Fruit fly (Drosophila melanogaster) whole organism, embryonic: ENCODE measurements around the gene eIF3h.

ENCODE experiments used
- ATbp ChIP-seq: fragments of 200-800 bp; sonication (Bioruptor generic); optimal IDR thresholded peaks from 2 replicates; lab custom pipeline; 2017; ENCODE audit warnings: missing biosample characterization, mild to moderate bottlenecking, missing genetic modification characterization, missing genetic modification reagents
- Ada2b ChIP-seq: fragments of 200-800 bp; sonication (Bioruptor generic); IDR thresholded peaks from 2 replicates; pipeline ENCODE4 v1.3.6; 2022; ENCODE audit warnings: missing biosample characterization, missing genetic modification characterization
- CG10209 ChIP-seq: fragments of 200-800 bp; sonication (Bioruptor generic); optimal IDR thresholded peaks from 3 replicates; lab custom pipeline; 2017; ENCODE audit warnings: missing biosample characterization, mild to moderate bottlenecking, missing genetic modification characterization, missing genetic modification reagents
- CG10462 ChIP-seq: fragments of 200-800 bp; sonication (Bioruptor generic); optimal IDR thresholded peaks from 2 replicates; lab custom pipeline; 2016; ENCODE audit warnings: missing biosample characterization, missing genetic modification characterization
- CG10543 ChIP-seq: fragments of 200-800 bp; sonication (Bioruptor generic); optimal IDR thresholded peaks from 3 replicates; lab custom pipeline; 2017; ENCODE audit warnings: missing biosample characterization, mild to moderate bottlenecking, missing genetic modification characterization, moderate library complexity
- CG11093 ChIP-seq: fragments of 200-800 bp; sonication (Bioruptor generic); IDR thresholded peaks from 3 replicates; pipeline ENCODE4 v1.3.6; 2022; ENCODE audit warnings: missing biosample characterization, missing genetic modification characterization
- CG14710 ChIP-seq: fragments of 200-800 bp; sonication (Bioruptor generic); optimal IDR thresholded peaks from 3 replicates; lab custom pipeline; 2019; ENCODE audit warnings: missing biosample characterization, mild to moderate bottlenecking, missing genetic modification characterization, moderate library complexity
- CG15601 ChIP-seq: fragments of 200-800 bp; sonication (Bioruptor generic); optimal IDR thresholded peaks from 3 replicates; lab custom pipeline; 2019; ENCODE audit warnings: missing biosample characterization, mild to moderate bottlenecking, missing genetic modification characterization, moderate library complexity
- CG16779 ChIP-seq: fragments of 200-800 bp; sonication (Bioruptor generic); IDR thresholded peaks from 2 replicates; pipeline ENCODE4 v1.3.6; 2022; ENCODE audit warnings: missing biosample characterization, missing genetic modification characterization
- CG1832 ChIP-seq: fragments of 200-800 bp; sonication (Bioruptor generic); optimal IDR thresholded peaks from 2 replicates; lab custom pipeline; 2017; ENCODE audit warnings: missing biosample characterization, mild to moderate bottlenecking, missing genetic modification characterization, inconsistent platforms
- CG30431 ChIP-seq: fragments of 200-800 bp; sonication (Bioruptor generic); optimal IDR thresholded peaks from 2 replicates; lab custom pipeline; 2017; ENCODE audit warnings: missing biosample characterization, missing genetic modification characterization
- CG31224 ChIP-seq: fragments of 200-800 bp; sonication (Bioruptor generic); IDR thresholded peaks from 2 replicates; pipeline ENCODE4 v1.3.6; 2022; ENCODE audit warnings: missing biosample characterization, missing genetic modification characterization
- CG3163 ChIP-seq: fragments of 200-800 bp; sonication (Bioruptor generic); optimal IDR thresholded peaks from 3 replicates; lab custom pipeline; 2016; ENCODE audit warnings: missing biosample characterization, missing genetic modification characterization
- CG34376 ChIP-seq: fragments of 200-800 bp; sonication (Bioruptor generic); optimal IDR thresholded peaks from 2 replicates; lab custom pipeline; 2018; ENCODE audit warnings: missing biosample characterization, mild to moderate bottlenecking, missing genetic modification characterization
- CG3726 ChIP-seq: fragments of 200-800 bp; sonication (Bioruptor generic); IDR thresholded peaks from 3 replicates; pipeline ENCODE4, ENCODE4 v1.3.6; 2022; ENCODE audit warnings: missing biosample characterization, missing genetic modification characterization
- CG3847 ChIP-seq: fragments of 200-800 bp; sonication (Bioruptor generic); IDR thresholded peaks from 2 replicates; pipeline ENCODE4 v1.3.6; 2022; ENCODE audit warnings: missing biosample characterization, missing genetic modification characterization
- CG4360 ChIP-seq: fragments of 200-800 bp; sonication (Bioruptor generic); IDR thresholded peaks from 2 replicates; pipeline ENCODE4 v1.3.6; 2022; ENCODE audit warnings: missing biosample characterization, missing genetic modification characterization
- CG6689 ChIP-seq: fragments of 200-800 bp; sonication (Bioruptor generic); IDR thresholded peaks from 2 replicates; pipeline ENCODE4 v1.3.6; 2022; ENCODE audit warnings: missing biosample characterization, missing genetic modification characterization
- CG7556 ChIP-seq: fragments of 200-800 bp; sonication (Bioruptor generic); optimal IDR thresholded peaks from 2 replicates; lab custom pipeline; 2017; ENCODE audit warnings: missing biosample characterization, mild to moderate bottlenecking, missing genetic modification characterization
- CG7839 ChIP-seq: fragments of 200-800 bp; sonication (Bioruptor generic); optimal IDR thresholded peaks from 3 replicates; lab custom pipeline; 2018; ENCODE audit warnings: missing biosample characterization, mild to moderate bottlenecking, missing genetic modification characterization, moderate library complexity
- CG8478 ChIP-seq: fragments of >200 bp; optimal IDR thresholded peaks from 2 replicates; lab custom pipeline; 2018
- CG9215 ChIP-seq: fragments of 200-800 bp; sonication (Bioruptor generic); IDR thresholded peaks from 2 replicates; pipeline ENCODE4 v1.3.6; 2022; ENCODE audit warnings: missing biosample characterization, missing genetic modification characterization
- CoRest ChIP-seq: fragments of 200-800 bp; sonication (Bioruptor generic); optimal IDR thresholded peaks from 3 replicates; lab custom pipeline; 2018; ENCODE audit warnings: missing biosample characterization, mild to moderate bottlenecking, missing genetic modification characterization, moderate library complexity
- Fer1 ChIP-seq: fragments of 200-800 bp; sonication (Bioruptor generic); optimal IDR thresholded peaks from 2 replicates; lab custom pipeline; 2017; ENCODE audit warnings: missing biosample characterization, mild to moderate bottlenecking, missing genetic modification characterization
- H15 ChIP-seq: fragments of 200-800 bp; sonication (Bioruptor generic); IDR thresholded peaks from 3 replicates; pipeline ENCODE4 v1.3.6; 2022; ENCODE audit warnings: missing biosample characterization, missing genetic modification characterization
- HLH3B ChIP-seq: fragments of 200-800 bp; sonication (Bioruptor generic); IDR thresholded peaks from 2 replicates; pipeline ENCODE4 v1.3.6; 2022; ENCODE audit warnings: missing biosample characterization, missing genetic modification characterization
- MBD-R2 ChIP-seq: fragments of 200-800 bp; sonication (Bioruptor generic); IDR thresholded peaks from 2 replicates; pipeline ENCODE4 v1.3.6; 2022; ENCODE audit warnings: missing biosample characterization, missing genetic modification characterization
- NC2α ChIP-seq: fragments of 200-800 bp; sonication (Bioruptor generic); optimal IDR thresholded peaks from 2 replicates; lab custom pipeline; 2016; ENCODE audit warnings: missing biosample characterization, missing genetic modification characterization
- NFAT ChIP-seq: fragments of 200-800 bp; sonication (Bioruptor generic); IDR thresholded peaks from 2 replicates; pipeline ENCODE4 v1.3.6; 2022; ENCODE audit warnings: missing biosample characterization, missing genetic modification characterization
- PHDP ChIP-seq: fragments of 200-800 bp; sonication (Bioruptor generic); optimal IDR thresholded peaks from 3 replicates; lab custom pipeline; 2018; ENCODE audit warnings: missing biosample characterization, mild to moderate bottlenecking, missing genetic modification characterization, moderate library complexity
- Six4 ChIP-seq: fragments of 200-800 bp; sonication (Bioruptor generic); optimal IDR thresholded peaks from 2 replicates; lab custom pipeline; 2016; ENCODE audit warnings: missing biosample characterization, missing genetic modification characterization
- Tbp ChIP-seq: fragments of >200 bp; optimal IDR thresholded peaks from 2 replicates; lab custom pipeline; 2018; ENCODE audit warnings: missing biosample characterization, missing genetic modification characterization
- YL-1 ChIP-seq: fragments of 200-800 bp; sonication (Bioruptor generic); optimal IDR thresholded peaks from 3 replicates; lab custom pipeline; 2017; ENCODE audit warnings: missing biosample characterization, mild to moderate bottlenecking, missing genetic modification characterization
- ac ChIP-seq: fragments of 200-800 bp; sonication (Bioruptor generic); optimal IDR thresholded peaks from 3 replicates; lab custom pipeline; 2017; ENCODE audit warnings: missing biosample characterization, mild to moderate bottlenecking, missing genetic modification characterization
- ash1 ChIP-seq: fragments of 200-800 bp; sonication (Bioruptor generic); optimal IDR thresholded peaks from 2 replicates; lab custom pipeline; 2018; ENCODE audit warnings: missing biosample characterization, mild to moderate bottlenecking, missing genetic modification characterization
- bbx ChIP-seq: fragments of 200-800 bp; sonication (Bioruptor generic); IDR thresholded peaks from 2 replicates; pipeline ENCODE4 v1.3.6; 2022; ENCODE audit warnings: missing biosample characterization, missing genetic modification characterization; ENCODE audit not compliant: partially characterized antibody
- croc ChIP-seq: fragments of 200-800 bp; sonication (Bioruptor generic); conservative IDR thresholded peaks from 3 replicates; pipeline ENCODE4 v1.3.6; 2022; ENCODE audit warnings: missing biosample characterization, missing genetic modification characterization
- cwo ChIP-seq: fragments of 200-800 bp; sonication (Bioruptor generic); optimal IDR thresholded peaks from 3 replicates; lab custom pipeline; 2017; ENCODE audit warnings: missing biosample characterization, missing genetic modification characterization, mild to moderate bottlenecking, moderate library complexity, missing genetic modification reagents
- dmrt99B ChIP-seq: fragments of 200-800 bp; sonication (Bioruptor generic); optimal IDR thresholded peaks from 2 replicates; lab custom pipeline; 2018; ENCODE audit warnings: missing biosample characterization, mild to moderate bottlenecking, missing genetic modification characterization, moderate library complexity
- dysf ChIP-seq: fragments of 200-800 bp; sonication (Bioruptor generic); IDR thresholded peaks from 3 replicates; pipeline ENCODE4 v1.3.6; 2022; ENCODE audit warnings: missing biosample characterization, missing genetic modification characterization
- fd64A ChIP-seq: fragments of 200-800 bp; sonication (Bioruptor generic); optimal IDR thresholded peaks from 3 replicates; lab custom pipeline; 2018; ENCODE audit warnings: missing biosample characterization, mild to moderate bottlenecking, missing genetic modification characterization
- fd96Cb ChIP-seq: fragments of 200-800 bp; sonication (Bioruptor generic); optimal IDR thresholded peaks from 2 replicates; lab custom pipeline; 2018; ENCODE audit warnings: missing biosample characterization, mild to moderate bottlenecking, missing genetic modification characterization, moderate library complexity
- fu2 ChIP-seq: fragments of 200-800 bp; sonication (Bioruptor generic); optimal IDR thresholded peaks from 2 replicates; lab custom pipeline; 2016; ENCODE audit warnings: missing biosample characterization, missing genetic modification characterization
- jumu ChIP-seq: fragments of 200-800 bp; sonication (Bioruptor generic); optimal IDR thresholded peaks from 3 replicates; lab custom pipeline; 2016; ENCODE audit warnings: missing biosample characterization, missing genetic modification characterization
- lab ChIP-seq: fragments of 200-800 bp; sonication (Bioruptor generic); optimal IDR thresholded peaks from 3 replicates; lab custom pipeline; 2017; ENCODE audit warnings: missing biosample characterization, missing genetic modification characterization, mild to moderate bottlenecking, moderate library complexity, missing genetic modification reagents
- mirr ChIP-seq: fragments of 200-800 bp; sonication (Bioruptor generic); optimal IDR thresholded peaks from 3 replicates; lab custom pipeline; 2018; ENCODE audit warnings: missing biosample characterization, mild to moderate bottlenecking, missing genetic modification characterization
- p53 ChIP-seq: fragments of 200-800 bp; sonication (Bioruptor generic); optimal IDR thresholded peaks from 2 replicates; lab custom pipeline; 2016; ENCODE audit warnings: missing biosample characterization, missing genetic modification characterization
- scrt ChIP-seq: fragments of 200-800 bp; sonication (Bioruptor generic); optimal IDR thresholded peaks from 2 replicates; lab custom pipeline; 2018; ENCODE audit warnings: missing biosample characterization, mild to moderate bottlenecking, missing genetic modification characterization, moderate library complexity
- slou ChIP-seq: fragments of 200-800 bp; sonication (Bioruptor generic); optimal IDR thresholded peaks from 3 replicates; lab custom pipeline; 2016; ENCODE audit warnings: missing biosample characterization, missing genetic modification characterization

The eIF3h gene

dm6 chr2L:5062799-5063404, 10.0 kb upstream of the eIF3h start (continued):
- no peak for TF ChIP-seq CG31224 (GFP tag; lab: Robert Waterston, UW)
- TF ChIP-seq NC2α (GFP tag; lab: Kevin White, UChicago) = no peak
- TF ChIP-seq fd64A (GFP tag; lab: Kevin White, UChicago) = no peak
- peak; percentile 7 for TF ChIP-seq CG1832
- TF ChIP-seq CG10543 = peak; percentile 20
- 0 out of 2 replicates have a peak, but pooled peaks have one; percentile 23 for TF ChIP-seq CG6689 (GFP tag; lab: Robert Waterston, UW)
- TF ChIP-seq H15 (GFP tag; lab: Robert Waterston, UW) = no peak
- peak; percentile 26 for TF ChIP-seq CG34376
- peak; percentile 23 for TF ChIP-seq scrt (GFP tag; lab: Kevin White, UChicago)
- no peak for TF ChIP-seq fu2 (GFP tag; lab: Kevin White, UChicago)
- no peak for TF ChIP-seq ATbp (GFP tag; lab: Kevin White, UChicago)
- peak; percentile 11 for TF ChIP-seq Fer1
- TF ChIP-seq CG16779 = peak; percentile 50; the same call in 1 of the 2 replicates
- TF ChIP-seq lab = peak; percentile 35
- TF ChIP-seq jumu (GFP tag; lab: Kevin White, UChicago) = no peak

dm6 chr2L:5060952-5061478, 8.1 kb upstream of the eIF3h start:
- TF ChIP-seq NFAT (GFP tag; lab: Robert Waterston, UW) (peak; percentile 31; the same call in 1 of the 2 replicates), slou (GFP tag; lab: Kevin White, UChicago) (peak; percentile 43), p53 (GFP tag; lab: Kevin White, UChicago) (peak; percentile 68), bbx (GFP tag; lab: Robert Waterston, UW) (no peak), lab (peak; percentile 91), CG3163 (GFP tag; lab: Kevin White, UChicago) (peak; percentile 0), dmrt99B (peak; percentile 87), CG10209 (GFP tag; lab: Kevin White, UChicago) (peak; percentile 66), CG9215 (GFP tag; lab: Robert Waterston, UW) (no peak), CG3847 (peak; percentile 41; the same call in 1 of the 2 replicates), CG4360 (peak; percentile 33; the same call in 1 of the 2 replicates), MBD-R2 (GFP tag; lab: Robert Waterston, UW) (peak; percentile 47; the same call in 1 of the 2 replicates), CG7556 (GFP tag; lab: Kevin White, UChicago) (peak; percentile 75), fd64A (GFP tag; lab: Kevin White, UChicago) (no peak), dysf (GFP tag; lab: Robert Waterston, UW) (peak; percentile 79), CG7839 (peak; percentile 80), CG10462 (no peak), CG14710 (peak; percentile 28), croc (peak; percentile 30; the same call in 2 of the 3 replicates), Tbp (GFP tag; lab: Kevin White, UChicago) (no peak), mirr (peak; percentile 69), ac (no peak), CG3726 (GFP tag; lab: Robert Waterston, UW) (0 out of 3 replicates have a peak, but pooled peaks have one; percentile 24), YL-1 (GFP tag; lab: Kevin White, UChicago) (no peak), CG30431 (GFP tag; lab: Kevin White, UChicago) (no peak), cwo (GFP tag; lab: Kevin White, UChicago) (peak; percentile 87), CG8478 (no peak), ash1 (GFP tag; lab: Kevin White, UChicago) (no peak), HLH3B (GFP tag; lab: Robert Waterston, UW) (peak; percentile 82), CG15601 (tag; lab: Kevin White, UChicago) (peak; percentile 45), PHDP (tag; lab: Kevin White, UChicago) (peak; percentile 73), Six4 (GFP tag; lab: Kevin White, UChicago) (peak; percentile 38), CoRest (tag; lab: Kevin White, UChicago) (peak; percentile 28), CG11093 (GFP tag; lab: Robert Waterston, UW) (0 out of 3 replicates have a peak, but pooled peaks have one; percentile 32), Ada2b (GFP tag; lab: Robert Waterston, UW) (peak; percentile 66), fd96Cb (tag; lab: Kevin White, UChicago) (peak; percentile 66)
